Worm (Caenorhabditis elegans): ENCODE measurements around the gene sor-1.

Gene sor-1

ce11 chrIII:8449160-8449807 is 31.3 kb downstream of the sor-1 start, which contains the start of gene mrpl-32 (continued):
- TF ChIP-seq Y53G8AR.9 (GFP tag; conservative IDR thresholded peaks at IDR 0.05) (peak; percentile 76), ekl-4 (GFP tag; IDR thresholded peaks at IDR 0.05) (peak; percentile 79), snpc-4 (GFP tag; optimal IDR thresholded peaks at IDR 0.05) (peak; percentile 46), snpc-4 (tag; optimal IDR thresholded peaks at IDR 0.05) (peak in 2 of 4 experiments; percentile 21 to 64), B0019.2 (GFP tag; conservative IDR thresholded peaks at IDR 0.05) (no peak), ceh-100 (GFP tag; IDR thresholded peaks at IDR 0.05) (0 out of 2 replicates have a peak, but pooled peaks have one; percentile 22), hsf-1 (GFP tag; IDR thresholded peaks at IDR 0.05) (peak; percentile 87), chd-7 (tag; optimal IDR thresholded peaks at IDR 0.05) (peak; percentile 33), rpc-1 (optimal IDR thresholded peaks at IDR 0.05) (peak; percentile 8), rpc-1 (tag; optimal IDR thresholded peaks at IDR 0.05) (no peak), tbp1 (GFP tag; optimal IDR thresholded peaks at IDR 0.05) (peak; percentile 42)

- TF ChIP-seq attf-6 (GFP tag; IDR thresholded peaks at IDR 0.05) (peak; percentile 28; the same call in 1 of the 2 replicates), madf-6 (GFP tag; IDR thresholded peaks at IDR 0.05) (peak; percentile 21; the same call in 1 of the 2 replicates), hsf-1 (GFP tag; IDR thresholded peaks at IDR 0.05) (peak; percentile 52; the same call in 1 of the 2 replicates), hrde-1 (tag; optimal IDR thresholded peaks at IDR 0.05; ENCODE audit: borderline replicate concordance) (peak; percentile 39), lsl-1 (GFP tag; optimal IDR thresholded peaks at IDR 0.05) (no peak), cebp-2 (GFP tag; IDR thresholded peaks at IDR 0.05) (no peak), repo-1 (tag; optimal IDR thresholded peaks at IDR 0.05) (peak; percentile 39), unc-130 (GFP tag; optimal IDR thresholded peaks at IDR 0.05) (no peak), sptf-2 (GFP tag; optimal IDR thresholded peaks at IDR 0.05) (no peak)
Observed at ce11 chrIII:8450494-8450893, 32.5 kb downstream of the sor-1 start.

ce11 chrIII:8451181-8451580 is 33.2 kb downstream of the sor-1 start:
- TF ChIP-seq hmg-1.2 (GFP tag; IDR thresholded peaks at IDR 0.05): peak; percentile 54; the same call in 1 of the 2 replicates
- TF ChIP-seq T26A5.8 (tag; optimal IDR thresholded peaks at IDR 0.05): no peak

DNA sequence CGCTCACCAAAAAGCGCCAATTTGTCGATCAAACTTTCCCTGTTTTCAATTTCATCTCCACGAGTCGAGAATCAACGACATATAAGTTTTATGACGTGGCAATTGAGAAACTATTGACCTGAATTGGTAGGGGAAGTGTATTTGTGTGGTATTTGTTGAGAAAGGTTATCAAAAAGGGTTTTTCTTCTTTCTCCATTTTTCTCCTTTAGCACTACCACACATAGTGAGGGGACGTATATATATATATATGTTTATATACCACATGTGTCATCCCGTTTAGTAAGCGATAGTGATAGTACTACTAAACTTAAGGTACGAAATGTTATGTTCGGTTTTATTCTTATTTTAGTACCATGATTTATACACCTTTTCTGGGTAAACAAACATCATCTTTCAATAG is 39.6 kb downstream of the sor-1 start:
- TF ChIP-seq zfh-2 (GFP tag; conservative IDR thresholded peaks at IDR 0.05): no peak
- TF ChIP-seq ceh-27 (GFP tag; optimal IDR thresholded peaks at IDR 0.05): no peak
- no peak for TF ChIP-seq ztf-22 (GFP tag; optimal IDR thresholded peaks at IDR 0.05)
- TF ChIP-seq ztf-18 (tag; optimal IDR thresholded peaks at IDR 0.05): no peak
- TF ChIP-seq lsy-27 (tag; optimal IDR thresholded peaks at IDR 0.05; ENCODE audit: borderline replicate concordance, insufficient read depth): no peak
- no peak for TF ChIP-seq mcd-1 (GFP tag; IDR thresholded peaks at IDR 0.05)
- no peak for TF ChIP-seq rcor-1 (GFP tag; IDR thresholded peaks at IDR 0.05)
- TF ChIP-seq B0336.3 (GFP tag; IDR thresholded peaks at IDR 0.05): no peak
- no peak for TF ChIP-seq hlh-12 (tag; optimal IDR thresholded peaks at IDR 0.05)

- TF ChIP-seq snpc-3.4 (tag; optimal IDR thresholded peaks at IDR 0.05) (no peak), attf-6 (GFP tag; IDR thresholded peaks at IDR 0.05) (no peak), somi-1 (GFP tag; optimal IDR thresholded peaks at IDR 0.05) (no peak), zfh-2 (GFP tag; conservative IDR thresholded peaks at IDR 0.05) (no peak), cebp-2 (GFP tag; IDR thresholded peaks at IDR 0.05) (no peak), zim-3 (tag; optimal IDR thresholded peaks at IDR 0.05) (no peak), madf-10 (tag; optimal IDR thresholded peaks at IDR 0.05) (no peak), repo-1 (tag; optimal IDR thresholded peaks at IDR 0.05) (no peak), B0035.1 (tag; optimal IDR thresholded peaks at IDR 0.05) (no peak), T26A5.8 (tag; optimal IDR thresholded peaks at IDR 0.05) (no peak), nfya-1 (tag; optimal IDR thresholded peaks at IDR 0.05; ENCODE audit: borderline replicate concordance, insufficient read depth) (no peak)
Observed at ce11 chrIII:8461410-8461809, 43.4 kb downstream of the sor-1 start.
